Comparison of ENCODE assay signal across 3 fruit fly cellular contexts in genomic region chrX:12239500-12239899, dm6.
TF ChIP-seq lines count a peak whose summit lies in the region.

No protein-coding gene starts in this region.

TF ChIP-seq in whole organism, prepupa, 60 proteins besides CTCF, POLR2A, EP300 and RAD21 (continues in another document):
- peak; percentile 30 for TF ChIP-seq CG10631 (GFP tag; optimal IDR thresholded peaks at IDR 0.05; lab: Kevin White, UChicago)
- TF ChIP-seq CG6808 (GFP tag; optimal IDR thresholded peaks at IDR 0.05; lab: Kevin White, UChicago), result no peak
- peak; percentile 54 for TF ChIP-seq esn (GFP tag; optimal IDR thresholded peaks at IDR 0.05; lab: Kevin White, UChicago)
- TF ChIP-seq lz (GFP tag; optimal IDR thresholded peaks at IDR 0.05; lab: Kevin White, UChicago), result peak; percentile 53
- TF ChIP-seq dac (GFP tag; optimal IDR thresholded peaks at IDR 0.05; lab: Kevin White, UChicago), result no peak
- TF ChIP-seq fd59A (GFP tag; optimal IDR thresholded peaks at IDR 0.05; lab: Kevin White, UChicago), result no peak
- peak; percentile 46 for TF ChIP-seq CG31627 (GFP tag; optimal IDR thresholded peaks at IDR 0.05; lab: Kevin White, UChicago)
- TF ChIP-seq Ets96B (tag; optimal IDR thresholded peaks at IDR 0.05; lab: Kevin White, UChicago), result no peak
- no peak for TF ChIP-seq CG10669 (GFP tag; optimal IDR thresholded peaks at IDR 0.05; lab: Kevin White, UChicago)
- TF ChIP-seq vri (GFP tag; optimal IDR thresholded peaks at IDR 0.05; lab: Kevin White, UChicago), result peak; percentile 29
- no peak for TF ChIP-seq CG1621 (tag; optimal IDR thresholded peaks at IDR 0.05; lab: Kevin White, UChicago)
- peak; percentile 69 for TF ChIP-seq Met (GFP tag; optimal IDR thresholded peaks at IDR 0.05; lab: Kevin White, UChicago)
- TF ChIP-seq Sox14 (GFP tag; optimal IDR thresholded peaks at IDR 0.05; lab: Kevin White, UChicago), result peak; percentile 30
- TF ChIP-seq topi (GFP tag; optimal IDR thresholded peaks at IDR 0.05; lab: Kevin White, UChicago), result peak; percentile 56
- TF ChIP-seq Sox15 (GFP tag; optimal IDR thresholded peaks at IDR 0.05; lab: Kevin White, UChicago), result no peak
- no peak for TF ChIP-seq ss (GFP tag; optimal IDR thresholded peaks at IDR 0.05; lab: Kevin White, UChicago)
- TF ChIP-seq CG6854 (GFP tag; optimal IDR thresholded peaks at IDR 0.05; lab: Kevin White, UChicago), result no peak
- no peak for TF ChIP-seq CG11902 (GFP tag; optimal IDR thresholded peaks at IDR 0.05; lab: Kevin White, UChicago)
- peak; percentile 30 for TF ChIP-seq Eip75B (GFP tag; optimal IDR thresholded peaks at IDR 0.05; lab: Kevin White, UChicago)
- TF ChIP-seq Smox (GFP tag; optimal IDR thresholded peaks at IDR 0.05; lab: Kevin White, UChicago), result peak; percentile 42
- peak; percentile 16 for TF ChIP-seq pdm3 (GFP tag; optimal IDR thresholded peaks at IDR 0.05; lab: Kevin White, UChicago)
- TF ChIP-seq Ets21C (GFP tag; optimal IDR thresholded peaks at IDR 0.05; lab: Kevin White, UChicago), result peak; percentile 30
- TF ChIP-seq CG6792 (GFP tag; optimal IDR thresholded peaks at IDR 0.05; lab: Kevin White, UChicago), result peak; percentile 12
- TF ChIP-seq CG3032 (tag; optimal IDR thresholded peaks at IDR 0.05; lab: Kevin White, UChicago), result no peak
- peak; percentile 28 for TF ChIP-seq OdsH (GFP tag; optimal IDR thresholded peaks at IDR 0.05; lab: Kevin White, UChicago)
- no peak for TF ChIP-seq CG8632 (GFP tag; optimal IDR thresholded peaks at IDR 0.05; lab: Kevin White, UChicago)
- TF ChIP-seq svp (GFP tag; lab: Kevin White, UChicago), result peak; percentile 75
- no peak for TF ChIP-seq CG16779 (tag; optimal IDR thresholded peaks at IDR 0.05; lab: Kevin White, UChicago)
- TF ChIP-seq Blimp-1 (GFP tag; optimal IDR thresholded peaks at IDR 0.05; lab: Kevin White, UChicago), result no peak
- TF ChIP-seq eg (GFP tag; IDR thresholded peaks at IDR 0.05; lab: Robert Waterston, UW), result no peak
- peak; percentile 33 for TF ChIP-seq CG3919 (GFP tag; optimal IDR thresholded peaks at IDR 0.05; lab: Kevin White, UChicago)
- no peak for TF ChIP-seq Eip93F (GFP tag; optimal IDR thresholded peaks at IDR 0.05; lab: Kevin White, UChicago)

TF ChIP-seq in whole organism, pupa, 21 proteins besides CTCF, POLR2A, EP300 and RAD21:
- TF ChIP-seq CG14655 (GFP tag; optimal IDR thresholded peaks at IDR 0.05; lab: Kevin White, UChicago) (peak; percentile 33), CG13204 (GFP tag; optimal IDR thresholded peaks at IDR 0.05; lab: Kevin White, UChicago) (no peak), CG32121 (GFP tag; IDR thresholded peaks at IDR 0.05; lab: Robert Waterston, UW) (no peak), EcR (GFP tag; optimal IDR thresholded peaks at IDR 0.05; lab: Kevin White, UChicago) (no peak), D1 (tag; optimal IDR thresholded peaks at IDR 0.05; lab: Kevin White, UChicago) (no peak), gl (tag; optimal IDR thresholded peaks at IDR 0.05; lab: Kevin White, UChicago) (no peak), CG9948 (tag; optimal IDR thresholded peaks at IDR 0.05; lab: Kevin White, UChicago) (peak; percentile 37), CG10348 (GFP tag; IDR thresholded peaks at IDR 0.05; lab: Robert Waterston, UW) (no peak), Pif1A (GFP tag; optimal IDR thresholded peaks at IDR 0.05; lab: Kevin White, UChicago) (peak; percentile 2), CG15710 (tag; optimal IDR thresholded peaks at IDR 0.05; lab: Kevin White, UChicago) (no peak), Snoo (tag; optimal IDR thresholded peaks at IDR 0.05; lab: Kevin White, UChicago) (peak; percentile 28), rn (GFP tag; IDR thresholded peaks at IDR 0.05; lab: Robert Waterston, UW) (no peak), fd96Ca (GFP tag; IDR thresholded peaks at IDR 0.05; lab: Robert Waterston, UW) (no peak), CG8159 (tag; optimal IDR thresholded peaks at IDR 0.05; lab: Kevin White, UChicago) (peak; percentile 2)

TF ChIP-seq in whole organism, wandering third instar larva, 38 proteins besides CTCF, POLR2A, EP300 and RAD21:
- TF ChIP-seq Hr78 (GFP tag; optimal IDR thresholded peaks at IDR 0.05; lab: Kevin White, UChicago) (no peak), OdsH (GFP tag; optimal IDR thresholded peaks at IDR 0.05; lab: Kevin White, UChicago) (peak; percentile 49), fru (GFP tag; optimal IDR thresholded peaks at IDR 0.05; lab: Kevin White, UChicago) (peak; percentile 67), tai (GFP tag; optimal IDR thresholded peaks at IDR 0.05; lab: Kevin White, UChicago) (no peak), Hnf4 (GFP tag; optimal IDR thresholded peaks at IDR 0.05; lab: Kevin White, UChicago) (no peak), Hr83 (GFP tag; optimal IDR thresholded peaks at IDR 0.05; lab: Kevin White, UChicago; ENCODE audit: poor library complexity, severe bottlenecking) (no peak), Jra (GFP tag; optimal IDR thresholded peaks at IDR 0.05; lab: Kevin White, UChicago) (no peak), N (GFP tag; optimal IDR thresholded peaks at IDR 0.05; lab: Kevin White, UChicago) (no peak), Rel (GFP tag; optimal IDR thresholded peaks at IDR 0.05; lab: Kevin White, UChicago) (no peak), Rel (tag; optimal IDR thresholded peaks at IDR 0.05; lab: Kevin White, UChicago) (no peak), CrebA (GFP tag; optimal IDR thresholded peaks at IDR 0.05; lab: Kevin White, UChicago; ENCODE audit: borderline replicate concordance) (no peak), CG9705 (GFP tag; optimal IDR thresholded peaks at IDR 0.05; lab: Kevin White, UChicago) (no peak), brk (GFP tag; optimal IDR thresholded peaks at IDR 0.05; lab: Kevin White, UChicago) (no peak), woc (GFP tag; optimal IDR thresholded peaks at IDR 0.05; lab: Kevin White, UChicago) (peak; percentile 69), CG32264 (GFP tag; optimal IDR thresholded peaks at IDR 0.05; lab: Kevin White, UChicago) (no peak), Mio (GFP tag; optimal IDR thresholded peaks at IDR 0.05; lab: Kevin White, UChicago) (no peak), Sp1 (GFP tag; optimal IDR thresholded peaks at IDR 0.05; lab: Kevin White, UChicago) (peak; percentile 53), Abd-B (GFP tag; optimal IDR thresholded peaks at IDR 0.05; lab: Kevin White, UChicago) (no peak), lola (GFP tag; optimal IDR thresholded peaks at IDR 0.05; lab: Kevin White, UChicago) (no peak), foxo (GFP tag; optimal IDR thresholded peaks at IDR 0.05; lab: Kevin White, UChicago) (peak in 1 of 2 experiments; percentile 63), sv (GFP tag; optimal IDR thresholded peaks at IDR 0.05; lab: Kevin White, UChicago) (no peak), Dif (GFP tag; optimal IDR thresholded peaks at IDR 0.05; lab: Kevin White, UChicago; ENCODE audit: partially characterized antibody) (no peak), Vsx2 (GFP tag; optimal IDR thresholded peaks at IDR 0.05; lab: Kevin White, UChicago; ENCODE audit: partially characterized antibody) (peak; percentile 59), Myc (optimal IDR thresholded peaks at IDR 0.05; lab: Kevin White, UChicago) (no peak), dl (GFP tag; optimal IDR thresholded peaks at IDR 0.05; lab: Kevin White, UChicago; ENCODE audit: insufficient read depth in 1 of 2, partially characterized antibody in 2 of 2) (no peak), br (GFP tag; optimal IDR thresholded peaks at IDR 0.05; lab: Kevin White, UChicago) (peak; percentile 40), Dfd (GFP tag; optimal IDR thresholded peaks at IDR 0.05; lab: Kevin White, UChicago) (no peak), psq (GFP tag; optimal IDR thresholded peaks at IDR 0.05; lab: Kevin White, UChicago) (peak; percentile 58), HLH106 (tag; optimal IDR thresholded peaks at IDR 0.05; lab: Kevin White, UChicago) (peak; percentile 60), h (GFP tag; optimal IDR thresholded peaks at IDR 0.05; lab: Kevin White, UChicago) (peak; percentile 68), sage (GFP tag; optimal IDR thresholded peaks at IDR 0.05; lab: Kevin White, UChicago) (no peak), GATAd (GFP tag; optimal IDR thresholded peaks at IDR 0.05; lab: Kevin White, UChicago) (no peak), dsf (GFP tag; optimal IDR thresholded peaks at IDR 0.05; lab: Kevin White, UChicago; ENCODE audit: borderline replicate concordance) (no peak), jim (GFP tag; optimal IDR thresholded peaks at IDR 0.05; lab: Kevin White, UChicago) (no peak), pan (optimal IDR thresholded peaks at IDR 0.05; lab: Kevin White, UChicago) (no peak), rgr (GFP tag; optimal IDR thresholded peaks at IDR 0.05; lab: Kevin White, UChicago) (peak; percentile 64), ey (GFP tag; optimal IDR thresholded peaks at IDR 0.05; lab: Kevin White, UChicago) (peak; percentile 59), dmrt93B (GFP tag; optimal IDR thresholded peaks at IDR 0.05; lab: Kevin White, UChicago) (peak; percentile 37), usp (GFP tag; optimal IDR thresholded peaks at IDR 0.05; lab: Kevin White, UChicago) (no peak)

Comparison
In these comparisons a context has a peak if more than half of its experiments do, and no peak if none do; other contexts are left out.
1. Of the 1 proteins assayed by ChIP-seq in both whole organism, prepupa and whole organism, wandering third instar larva: peak only in whole organism, prepupa: none; only in whole organism, wandering third instar larva: none; in both: OdsH; in neither: 0.